Worm (Caenorhabditis elegans) whole organism, mixed stage, embryonic: ENCODE data around the gene sqst-4.

Experiments
- M03D4.4 ChIP-seq: sonication (generic microtip); optimal IDR thresholded peaks from 2 replicates; lab custom pipeline; 2017; ENCODE audit warnings: mild to moderate bottlenecking, missing genetic modification characterization, missing compliant biosample characterization
- blmp-1 ChIP-seq: fragments of 150-350 bp; optimal IDR thresholded peaks from 2 replicates; lab custom pipeline; 2014; ENCODE audit warnings: missing biosample characterization, missing genetic modification characterization
- ceh-39 ChIP-seq: fragments of 150-350 bp; optimal IDR thresholded peaks from 2 replicates; lab custom pipeline; 2014; ENCODE audit warnings: missing biosample characterization, missing genetic modification characterization
- ceh-43 ChIP-seq: fragments of 200-800 bp; sonication (Bioruptor generic); optimal IDR thresholded peaks from 2 replicates; lab custom pipeline; 2018; ENCODE audit warnings: mild to moderate bottlenecking, missing genetic modification characterization, moderate library complexity, missing compliant biosample characterization
- ceh-83 ChIP-seq: fragments of 200-800 bp; sonication (Bioruptor generic); optimal IDR thresholded peaks from 2 replicates; lab custom pipeline; 2018; ENCODE audit warnings: mild to moderate bottlenecking, missing genetic modification characterization, missing compliant biosample characterization
- drap-1 ChIP-seq: fragments of 200-800 bp; sonication (Bioruptor generic); optimal IDR thresholded peaks from 3 replicates; lab custom pipeline; 2018; ENCODE audit warnings: mild to moderate bottlenecking, missing genetic modification characterization, missing compliant biosample characterization
- elt-3 ChIP-seq: fragments of 150-350 bp; optimal IDR thresholded peaks from 2 replicates; lab custom pipeline; 2014; ENCODE audit warnings: missing biosample characterization, missing genetic modification characterization
- flh-1 ChIP-seq: fragments of 200-800 bp; sonication (Bioruptor generic); optimal IDR thresholded peaks from 2 replicates; lab custom pipeline; 2018; ENCODE audit warnings: mild to moderate bottlenecking, missing genetic modification characterization, moderate library complexity, missing compliant biosample characterization
- ham-2 ChIP-seq: fragments of 200-800 bp; sonication (Bioruptor generic); optimal IDR thresholded peaks from 2 replicates; lab custom pipeline; 2018; ENCODE audit warnings: mild to moderate bottlenecking, missing genetic modification characterization, missing compliant biosample characterization
- hlh-1 ChIP-seq: fragments of 150-350 bp; optimal IDR thresholded peaks from 2 replicates; lab custom pipeline; 2014; ENCODE audit warnings: missing biosample characterization, missing genetic modification reagents, missing genetic modification characterization
- lsy-2 ChIP-seq: fragments of 150-350 bp; optimal IDR thresholded peaks from 2 replicates; lab custom pipeline; 2014; ENCODE audit warnings: missing biosample characterization, missing genetic modification characterization
- mab-5 ChIP-seq: fragments of 150-350 bp; optimal IDR thresholded peaks from 2 replicates; lab custom pipeline; 2014; ENCODE audit warnings: missing biosample characterization, missing genetic modification characterization
- mep-1 ChIP-seq: fragments of 150-350 bp; optimal IDR thresholded peaks from 2 replicates; lab custom pipeline; 2017; ENCODE audit warnings: missing biosample characterization, missing genetic modification reagents, missing genetic modification characterization, inconsistent platforms
- nhr-12 ChIP-seq: fragments of 150-350 bp; optimal IDR thresholded peaks from 2 replicates; lab custom pipeline; 2014; ENCODE audit warnings: missing biosample characterization, missing genetic modification characterization
- nhr-2 ChIP-seq: fragments of 150-350 bp; optimal IDR thresholded peaks from 2 replicates; lab custom pipeline; 2014; ENCODE audit warnings: missing biosample characterization, missing genetic modification characterization
- nhr-237 ChIP-seq: fragments of 150-350 bp; optimal IDR thresholded peaks from 2 replicates; lab custom pipeline; 2014; ENCODE audit warnings: missing biosample characterization, missing genetic modification characterization
- nhr-28 ChIP-seq: fragments of 150-350 bp; optimal IDR thresholded peaks from 2 replicates; lab custom pipeline; 2014; ENCODE audit warnings: missing biosample characterization, missing genetic modification characterization
- nhr-76 ChIP-seq: sonication (generic microtip); optimal IDR thresholded peaks from 2 replicates; lab custom pipeline; 2017; ENCODE audit warnings: missing biosample characterization, missing genetic modification characterization
- pha-4 ChIP-seq: fragments of 150-350 bp; optimal IDR thresholded peaks from 2 replicates; lab custom pipeline; 2018; ENCODE audit warnings: missing biosample characterization, missing genetic modification reagents, missing genetic modification characterization
- sem-2 ChIP-seq: fragments of 200-800 bp; sonication (Bioruptor generic); optimal IDR thresholded peaks from 2 replicates; lab custom pipeline; 2018; ENCODE audit warnings: mild to moderate bottlenecking, missing genetic modification characterization, missing compliant biosample characterization
- sptf-1 ChIP-seq: sonication (generic microtip); optimal IDR thresholded peaks from 2 replicates; lab custom pipeline; 2017; ENCODE audit warnings: mild to moderate bottlenecking, missing genetic modification characterization, moderate library complexity, missing compliant biosample characterization
- unc-120 ChIP-seq: sonication (generic microtip); optimal IDR thresholded peaks from 2 replicates; lab custom pipeline; 2017; ENCODE audit warnings: missing genetic modification characterization, missing compliant biosample characterization; ENCODE audit not compliant: poor library complexity, severe bottlenecking
- unc-39 ChIP-seq: fragments of 150-350 bp; optimal IDR thresholded peaks from 2 replicates; lab custom pipeline; 2014; ENCODE audit warnings: missing biosample characterization, missing genetic modification characterization
- unc-62 ChIP-seq: fragments of 150-350 bp; optimal IDR thresholded peaks from 2 replicates; lab custom pipeline; 2014; ENCODE audit warnings: missing biosample characterization, missing genetic modification reagents, missing genetic modification characterization
- zip-8 ChIP-seq: fragments of 150-350 bp; optimal IDR thresholded peaks from 2 replicates; lab custom pipeline; 2014; ENCODE audit warnings: missing biosample characterization, missing genetic modification characterization
- ztf-11 ChIP-seq: fragments of 150-350 bp; optimal IDR thresholded peaks from 2 replicates; lab custom pipeline; 2014; ENCODE audit warnings: missing biosample characterization, missing genetic modification characterization

Gene sqst-4

ce11 chrV:16534000-16534399, 45.7 kb downstream of the sqst-4 start, which contains the start of gene cpr-2:
Gene cpr-2 (minus strand): TSS chrV:16534100.
- TF ChIP-seq blmp-1 (tag; lab: Kevin White, UChicago) (no peak), nhr-12 (tag; lab: Kevin White, UChicago) (no peak), unc-62 (GFP tag; lab: Kevin White, UChicago) (no peak), unc-39 (no peak), M03D4.4 (tag; lab: Kevin White, UChicago) (no peak), mep-1 (tag; lab: Kevin White, UChicago) (no peak), ham-2 (no peak), mab-5 (no peak), ceh-39 (no peak), nhr-28 (tag; lab: Kevin White, UChicago) (no peak)

DNA sequence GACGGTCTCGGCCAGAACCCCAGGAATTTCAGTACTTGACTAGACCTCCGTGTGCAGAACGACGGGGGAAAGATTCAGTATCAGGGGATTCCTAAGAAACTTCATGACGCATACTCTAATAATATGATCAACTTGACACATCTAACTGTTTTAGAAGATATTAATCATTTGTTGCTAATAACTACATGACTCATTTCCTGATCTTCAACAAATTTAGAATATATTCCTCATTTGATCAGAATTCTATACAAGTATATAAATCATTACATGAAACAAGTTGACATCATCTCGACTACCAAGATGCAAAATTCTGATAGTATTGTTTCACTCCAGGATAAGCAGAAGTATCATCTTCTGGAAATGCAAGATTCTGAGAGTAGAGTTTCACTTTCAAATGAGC, 46.9 kb downstream of the sqst-4 start, which contains the start of gene Y32B12B.8:
TSS of gene Y32B12B.8 (plus strand) at position 301 of the 400 bp plus-strand sequence.
- TF ChIP-seq elt-3 (tag; lab: Kevin White, UChicago) (no peak), ceh-43 (GFP tag; lab: Kevin White, UChicago) (no peak), unc-120 (no peak), sptf-1 (no peak), ham-2 (no peak), ceh-83 (GFP tag; lab: Kevin White, UChicago) (no peak), hlh-1 (tag; lab: Kevin White, UChicago) (no peak), pha-4 (no peak), flh-1 (GFP tag; lab: Kevin White, UChicago) (no peak), nhr-12 (tag; lab: Kevin White, UChicago) (no peak), zip-8 (no peak), nhr-76 (tag; lab: Kevin White, UChicago) (no peak), mep-1 (tag; lab: Kevin White, UChicago) (no peak), ztf-11 (no peak)

ce11 chrV:16536701-16537100, 48.4 kb downstream of the sqst-4 start, which contains the start of gene Y32B12B.1:
Gene Y32B12B.1 (plus strand): TSS chrV:16537001.
- TF ChIP-seq drap-1 (GFP tag; lab: Kevin White, UChicago): no peak
- TF ChIP-seq, all 35 proteins: peak for 0

- peak; percentile 11 for TF ChIP-seq sptf-1
- no peak for TF ChIP-seq sem-2
- TF ChIP-seq unc-120: no peak
- peak; percentile 94 for TF ChIP-seq lsy-2 (tag; lab: Kevin White, UChicago)
- no peak for TF ChIP-seq nhr-2 (tag; lab: Kevin White, UChicago)
- no peak for TF ChIP-seq zip-8
- TF ChIP-seq nhr-237 (tag; lab: Kevin White, UChicago): no peak
These were observed 49.7 kb downstream of the sqst-4 start, which contains the start of gene Y32B12B.2 for ce11 chrV:16537908-16538446. Gene Y32B12B.2 (plus strand): TSS chrV:16538396.
